Fruit fly (Drosophila melanogaster) whole organism, embryonic: ENCODE results near the gene cue.

ENCODE experiments used
- CG11456 ChIP-seq: fragments of 200-800 bp; sonication (Bioruptor generic); IDR thresholded peaks from 3 replicates; pipeline ENCODE4 v1.3.6; 2022; ENCODE audit warnings: missing biosample characterization, missing genetic modification characterization
- CG12942 ChIP-seq: fragments of 200-800 bp; sonication (Bioruptor generic); optimal IDR thresholded peaks from 3 replicates; lab custom pipeline; 2016; ENCODE audit warnings: missing biosample characterization, missing genetic modification characterization
- CG14441 ChIP-seq: fragments of 200-800 bp; sonication (Bioruptor generic); IDR thresholded peaks from 2 replicates; pipeline ENCODE4 v1.3.6; 2022; ENCODE audit warnings: missing biosample characterization, missing genetic modification characterization
- CG17802 ChIP-seq: fragments of 200-800 bp; sonication (Bioruptor generic); optimal IDR thresholded peaks from 2 replicates; lab custom pipeline; 2018; ENCODE audit warnings: missing biosample characterization, mild to moderate bottlenecking, missing genetic modification characterization, moderate library complexity
- CG18476 ChIP-seq: fragments of 200-800 bp; sonication (Bioruptor generic); optimal IDR thresholded peaks from 2 replicates; lab custom pipeline; 2016; ENCODE audit warnings: missing biosample characterization, mild to moderate bottlenecking, missing genetic modification characterization
- CG3281 ChIP-seq: fragments of 200-800 bp; sonication (Bioruptor generic); optimal IDR thresholded peaks from 3 replicates; lab custom pipeline; 2017; ENCODE audit warnings: missing biosample characterization, mild to moderate bottlenecking, missing genetic modification characterization
- CG3407 ChIP-seq: fragments of 200-800 bp; sonication (Bioruptor generic); optimal IDR thresholded peaks from 2 replicates; lab custom pipeline; 2018; ENCODE audit warnings: missing biosample characterization, mild to moderate bottlenecking, missing genetic modification characterization
- CG3838 ChIP-seq: fragments of 200-800 bp; sonication (Bioruptor generic); optimal IDR thresholded peaks from 3 replicates; lab custom pipeline; 2016; ENCODE audit warnings: missing biosample characterization, missing genetic modification characterization
- CG4404 ChIP-seq: fragments of 200-800 bp; sonication (Bioruptor generic); IDR thresholded peaks from 2 replicates; pipeline ENCODE4 v1.3.6; 2022; ENCODE audit warnings: missing biosample characterization, missing genetic modification characterization
- CG4424 ChIP-seq: fragments of 200-800 bp; sonication (Bioruptor generic); optimal IDR thresholded peaks from 3 replicates; lab custom pipeline; 2016; ENCODE audit warnings: missing biosample characterization, missing genetic modification characterization
- CG7372 ChIP-seq: fragments of 200-800 bp; sonication (Bioruptor generic); IDR thresholded peaks from 2 replicates; pipeline ENCODE4 v1.3.6; 2022; ENCODE audit warnings: missing biosample characterization, missing genetic modification characterization
- CG7928 ChIP-seq: fragments of 200-800 bp; sonication (Bioruptor generic); optimal IDR thresholded peaks from 2 replicates; lab custom pipeline; 2017; ENCODE audit warnings: missing biosample characterization, mild to moderate bottlenecking, missing genetic modification characterization
- CG8290 ChIP-seq, 3 experiments: fragments of 200-800 bp; sonication (Bioruptor generic); optimal IDR thresholded peaks; 2 replicates each; lab custom pipeline; 2016 to 2019; ENCODE audit warnings: missing biosample characterization in 3 of 3, missing genetic modification characterization in 3 of 3, mild to moderate bottlenecking in 2 of 3, moderate library complexity in 1 of 3
- CHES-1-like ChIP-seq: fragments of 200-800 bp; sonication (Bioruptor generic); optimal IDR thresholded peaks from 2 replicates; lab custom pipeline; 2016; ENCODE audit warnings: missing biosample characterization, missing genetic modification characterization
- CTCF ChIP-seq: fragments of 200-800 bp; sonication (Bioruptor generic); optimal IDR thresholded peaks from 2 replicates; lab custom pipeline; 2017; ENCODE audit warnings: missing biosample characterization, mild to moderate bottlenecking, missing genetic modification characterization, moderate library complexity
- D19B ChIP-seq: fragments of 200-800 bp; sonication (Bioruptor generic); optimal IDR thresholded peaks from 2 replicates; lab custom pipeline; 2017; ENCODE audit warnings: missing biosample characterization, mild to moderate bottlenecking, missing genetic modification characterization
- Dip2 ChIP-seq: fragments of 200-800 bp; sonication (Bioruptor generic); IDR thresholded peaks from 2 replicates; pipeline ENCODE4 v1.3.6; 2022; ENCODE audit warnings: missing biosample characterization, missing genetic modification characterization
- Dip3 ChIP-seq: fragments of 200-800 bp; sonication (Bioruptor generic); optimal IDR thresholded peaks from 3 replicates; lab custom pipeline; 2016; ENCODE audit warnings: missing biosample characterization, missing genetic modification characterization
- Drgx ChIP-seq: fragments of 200-800 bp; sonication (Bioruptor generic); IDR thresholded peaks from 2 replicates; pipeline ENCODE4 v1.3.6; 2022; ENCODE audit warnings: missing biosample characterization, missing genetic modification characterization
- E2f1 ChIP-seq: fragments of 200-800 bp; sonication (Bioruptor generic); IDR thresholded peaks from 2 replicates; pipeline ENCODE4 v1.3.6; 2022; ENCODE audit warnings: missing biosample characterization, missing genetic modification characterization
- Eip74EF ChIP-seq, 2 experiments: fragments of 200-800 bp in 1 of 2; fragments of >200 bp in 1 of 2; sonication (Bioruptor generic) in 1 of 2; optimal IDR thresholded peaks; 2 replicates each; lab custom pipeline; 2017 to 2019; ENCODE audit warnings: missing biosample characterization in 2 of 2, missing genetic modification characterization in 2 of 2, mild to moderate bottlenecking in 1 of 2, moderate library complexity in 1 of 2
- GATAe ChIP-seq: fragments of 200-800 bp; sonication (Bioruptor generic); conservative IDR thresholded peaks from 2 replicates; pipeline ENCODE4 v1.3.6; 2022; ENCODE audit warnings: missing biosample characterization, missing genetic modification characterization
- H15 ChIP-seq: fragments of 200-800 bp; sonication (Bioruptor generic); IDR thresholded peaks from 3 replicates; pipeline ENCODE4 v1.3.6; 2022; ENCODE audit warnings: missing biosample characterization, missing genetic modification characterization
- HHEX ChIP-seq: fragments of 200-800 bp; sonication (Bioruptor generic); optimal IDR thresholded peaks from 3 replicates; lab custom pipeline; 2017; ENCODE audit warnings: missing biosample characterization, mild to moderate bottlenecking, missing genetic modification characterization, missing genetic modification reagents
- Hey ChIP-seq: fragments of 200-800 bp; sonication (Bioruptor generic); optimal IDR thresholded peaks from 3 replicates; lab custom pipeline; 2018; ENCODE audit warnings: missing biosample characterization, mild to moderate bottlenecking, missing genetic modification characterization
- HmgZ ChIP-seq: fragments of 200-800 bp; sonication (Bioruptor generic); optimal IDR thresholded peaks from 2 replicates; lab custom pipeline; 2018; ENCODE audit warnings: missing biosample characterization, mild to moderate bottlenecking, missing genetic modification characterization
- Lpt ChIP-seq: fragments of >200 bp; optimal IDR thresholded peaks from 2 replicates; lab custom pipeline; 2018; ENCODE audit warnings: missing biosample characterization, missing genetic modification characterization
- Max ChIP-seq: fragments of 200-800 bp; sonication (Bioruptor generic); optimal IDR thresholded peaks from 2 replicates; lab custom pipeline; 2016; ENCODE audit warnings: missing biosample characterization, mild to moderate bottlenecking, missing genetic modification characterization
- Opbp ChIP-seq: fragments of 200-800 bp; sonication (Bioruptor generic); IDR thresholded peaks from 3 replicates; pipeline ENCODE4 v1.3.6; 2022; ENCODE audit warnings: missing biosample characterization, missing genetic modification characterization; ENCODE audit not compliant: partially characterized antibody
- Pdp1 ChIP-seq, 2 experiments: fragments of 200-800 bp; sonication (Bioruptor generic); optimal IDR thresholded peaks; 3 replicates each; lab custom pipeline; 2016; ENCODE audit warnings: missing biosample characterization in 2 of 2, missing genetic modification characterization in 2 of 2, mild to moderate bottlenecking in 1 of 2, moderate library complexity in 1 of 2
- Stat92E ChIP-seq, 3 experiments: fragments of >200 bp in 2 of 3; fragments of 200-800 bp in 1 of 3; sonication (Bioruptor generic) in 1 of 3; optimal IDR thresholded peaks; 2 replicates each; lab custom pipeline; 2017 to 2019; ENCODE audit warnings: missing biosample characterization in 3 of 3, missing genetic modification characterization in 3 of 3, mild to moderate bottlenecking in 1 of 3, moderate library complexity in 1 of 3
- ci ChIP-seq: fragments of 200-800 bp; sonication (Bioruptor generic); IDR thresholded peaks from 3 replicates; pipeline ENCODE4 v1.3.6; 2022; ENCODE audit warnings: missing biosample characterization, missing genetic modification characterization
- fd96Cb ChIP-seq: fragments of 200-800 bp; sonication (Bioruptor generic); optimal IDR thresholded peaks from 2 replicates; lab custom pipeline; 2018; ENCODE audit warnings: missing biosample characterization, mild to moderate bottlenecking, missing genetic modification characterization, moderate library complexity
- gt ChIP-seq: fragments of 200-800 bp; sonication (Bioruptor generic); IDR thresholded peaks from 2 replicates; pipeline ENCODE4 v1.3.6; 2022; ENCODE audit warnings: missing biosample characterization, missing genetic modification characterization
- nmo ChIP-seq: fragments of 200-800 bp; sonication (Bioruptor generic); optimal IDR thresholded peaks from 2 replicates; lab custom pipeline; 2018; ENCODE audit warnings: missing biosample characterization, mild to moderate bottlenecking, missing genetic modification characterization, moderate library complexity
- org-1 ChIP-seq: fragments of 200-800 bp; sonication (Bioruptor generic); optimal IDR thresholded peaks from 2 replicates; lab custom pipeline; 2017; ENCODE audit warnings: missing biosample characterization, missing genetic modification characterization
- phol ChIP-seq: fragments of 200-800 bp; sonication (Bioruptor generic); optimal IDR thresholded peaks from 3 replicates; lab custom pipeline; 2018; ENCODE audit warnings: missing biosample characterization, mild to moderate bottlenecking, missing genetic modification characterization, moderate library complexity
- pita ChIP-seq: fragments of 200-800 bp; sonication (Bioruptor generic); optimal IDR thresholded peaks from 2 replicates; lab custom pipeline; 2017; ENCODE audit warnings: missing biosample characterization, mild to moderate bottlenecking, missing genetic modification characterization
- ranshi ChIP-seq: fragments of 200-800 bp; sonication (Bioruptor generic); IDR thresholded peaks from 2 replicates; pipeline ENCODE4 v1.3.6; 2022; ENCODE audit warnings: missing biosample characterization, missing genetic modification characterization
- sc ChIP-seq, 3 experiments: fragments of >200 bp in 2 of 3; fragments of 200-800 bp in 1 of 3; sonication (Bioruptor generic) in 1 of 3; optimal IDR thresholded peaks; 2 replicates in 2 of 3; 3 replicates in 1 of 3; lab custom pipeline; 2017; ENCODE audit warnings: mild to moderate bottlenecking in 1 of 3, missing biosample characterization in 1 of 3, missing genetic modification characterization in 1 of 3, missing genetic modification reagents in 1 of 3
- scrt ChIP-seq: fragments of 200-800 bp; sonication (Bioruptor generic); optimal IDR thresholded peaks from 2 replicates; lab custom pipeline; 2018; ENCODE audit warnings: missing biosample characterization, mild to moderate bottlenecking, missing genetic modification characterization, moderate library complexity
- unpg ChIP-seq: fragments of 200-800 bp; sonication (Bioruptor generic); optimal IDR thresholded peaks from 3 replicates; lab custom pipeline; 2018; ENCODE audit warnings: missing biosample characterization, mild to moderate bottlenecking, missing genetic modification characterization, moderate library complexity
- vvl ChIP-seq: fragments of 200-800 bp; sonication (Bioruptor generic); IDR thresholded peaks from 2 replicates; pipeline ENCODE4 v1.3.6; 2022; ENCODE audit warnings: missing biosample characterization, missing genetic modification characterization
- wdn ChIP-seq: fragments of 200-800 bp; sonication (Bioruptor generic); IDR thresholded peaks from 2 replicates; pipeline ENCODE4 v1.3.6; 2022; ENCODE audit warnings: missing biosample characterization, missing genetic modification characterization
- zfh1 ChIP-seq: fragments of 200-800 bp; sonication (Bioruptor generic); IDR thresholded peaks from 3 replicates; pipeline ENCODE4 v1.3.6; 2022; ENCODE audit warnings: missing biosample characterization, missing genetic modification characterization

Gene cue

dm6 chr3L:1517274-1518047 lies 390 bp upstream of the cue start (continued):
- TF ChIP-seq ranshi (GFP tag; lab: Robert Waterston, UW) (peak; percentile 62), GATAe (GFP tag; lab: Robert Waterston, UW) (no peak)

dm6 chr3L:1515820-1516540 lies 1.1 kb downstream of the cue start:
- 0 out of 2 replicates have a peak, but pooled peaks have one; percentile 25 for TF ChIP-seq E2f1 (GFP tag; lab: Robert Waterston, UW)
- TF ChIP-seq CG3407 (GFP tag; lab: Kevin White, UChicago), result peak; percentile 71
- peak; percentile 62 for TF ChIP-seq CHES-1-like (GFP tag; lab: Kevin White, UChicago)
- TF ChIP-seq org-1 (GFP tag; lab: Kevin White, UChicago), result peak; percentile 76
- TF ChIP-seq CG11456 (GFP tag; lab: Robert Waterston, UW), result no peak
- peak; percentile 68 for TF ChIP-seq zfh1
- peak; percentile 85 for TF ChIP-seq nmo (GFP tag; lab: Kevin White, UChicago)
- TF ChIP-seq fd96Cb (tag; lab: Kevin White, UChicago), result peak; percentile 75
- peak; percentile 86 for TF ChIP-seq phol (tag; lab: Kevin White, UChicago)
- TF ChIP-seq CG4424 (GFP tag; lab: Kevin White, UChicago), result peak; percentile 74
- TF ChIP-seq CG3281, result peak; percentile 42
- TF ChIP-seq CG14441 (GFP tag; lab: Robert Waterston, UW), result no peak; the same call in 1 of the 2 replicates
- TF ChIP-seq D19B (GFP tag; lab: Kevin White, UChicago), result no peak
- TF ChIP-seq CG12942, result peak; percentile 62
- TF ChIP-seq scrt (GFP tag; lab: Kevin White, UChicago), result peak; percentile 3
- no peak for TF ChIP-seq gt (GFP tag; lab: Robert Waterston, UW)
- TF ChIP-seq HmgZ (tag; lab: Kevin White, UChicago), result peak; percentile 62
- TF ChIP-seq CG4404 (GFP tag; lab: Robert Waterston, UW), result peak; percentile 66
- peak; percentile 79 for TF ChIP-seq Drgx
- TF ChIP-seq Max (GFP tag; lab: Kevin White, UChicago), result peak; percentile 59
- peak; percentile 69 for TF ChIP-seq unpg
- TF ChIP-seq CG3838 (GFP tag; lab: Kevin White, UChicago), result peak; percentile 10
- TF ChIP-seq wdn (GFP tag; lab: Robert Waterston, UW), result no peak
- TF ChIP-seq CG7928 (GFP tag; lab: Kevin White, UChicago), result no peak
- TF ChIP-seq CG7372 (GFP tag; lab: Robert Waterston, UW), result 0 out of 2 replicates have a peak, but pooled peaks have one; percentile 16
- TF ChIP-seq pita (GFP tag; lab: Kevin White, UChicago), result no peak
- peak; percentile 69 for TF ChIP-seq vvl (GFP tag; lab: Robert Waterston, UW)
- no peak for TF ChIP-seq Hey (tag; lab: Kevin White, UChicago)
- TF ChIP-seq CG17802, result peak; percentile 28
- TF ChIP-seq ci (GFP tag; lab: Robert Waterston, UW), result peak; percentile 78; the same call in 2 of the 3 replicates
- TF ChIP-seq Dip2 (GFP tag; lab: Robert Waterston, UW), result no peak
- no peak for TF ChIP-seq Lpt
- no peak for TF ChIP-seq Opbp
- TF ChIP-seq CG18476 (GFP tag; lab: Kevin White, UChicago), result peak; percentile 68
- peak; percentile 71 for TF ChIP-seq Dip3 (GFP tag; lab: Kevin White, UChicago)
- TF ChIP-seq CG8290 (GFP tag; optimal IDR thresholded peaks at IDR 0.05; lab: Kevin White, UChicago), result peak; percentile 33
- TF ChIP-seq CG8290 (tag; optimal IDR thresholded peaks at IDR 0.05; lab: Kevin White, UChicago), result peak; percentile 36 to 40
- TF ChIP-seq sc (optimal IDR thresholded peaks at IDR 0.05; lab: Kevin White, UChicago), result no peak
- peak; percentile 68 for TF ChIP-seq sc (GFP tag; optimal IDR thresholded peaks at IDR 0.05; lab: Kevin White, UChicago)
- TF ChIP-seq Eip74EF (GFP tag; optimal IDR thresholded peaks at IDR 0.05; lab: Kevin White, UChicago), result peak in 1 of 2 experiments; percentile 75
- TF ChIP-seq H15, result no peak
- TF ChIP-seq Stat92E (GFP tag; optimal IDR thresholded peaks at IDR 0.05; lab: Kevin White, UChicago), result peak in 1 of 3 experiments; percentile 30
- peak; percentile 25 for TF ChIP-seq CTCF (GFP tag; lab: Kevin White, UChicago)
- TF ChIP-seq HHEX (GFP tag; lab: Kevin White, UChicago), result peak; percentile 53
- peak in 1 of 2 experiments; percentile 64 for TF ChIP-seq Pdp1 (GFP tag; optimal IDR thresholded peaks at IDR 0.05; lab: Kevin White, UChicago)
